Worm (Caenorhabditis elegans): ENCODE measurements around the gene glb-29.

DNA sequence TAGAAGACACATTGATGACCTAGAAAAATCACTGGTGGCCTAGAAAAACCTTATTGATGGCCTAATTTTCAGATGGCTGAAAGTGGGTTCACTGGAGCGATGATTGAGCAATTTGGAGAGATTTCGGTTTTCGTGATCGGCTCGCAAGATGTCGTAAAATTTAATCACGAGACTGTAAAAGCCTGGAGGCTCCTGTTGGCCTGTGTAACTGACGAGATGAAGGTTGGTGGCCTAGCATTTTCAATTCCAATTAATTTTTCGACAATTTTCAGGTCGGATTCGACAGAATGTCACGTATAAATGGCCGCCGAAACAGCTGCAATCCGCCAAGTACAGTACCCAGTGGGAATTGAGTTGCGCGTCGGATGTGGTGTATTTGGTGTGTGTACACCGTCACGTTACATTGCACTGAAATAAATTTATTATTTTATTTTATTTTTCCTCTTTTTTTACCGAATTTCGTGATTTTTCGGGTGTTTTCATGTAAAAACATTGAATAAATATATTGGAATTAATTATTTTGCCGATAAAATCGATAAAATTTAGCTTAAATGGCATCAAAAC, 14.5 kb downstream of the glb-29 start, which contains the start of gene Y17G7B.12:
- TF ChIP-seq unc-39 (tag; optimal IDR thresholded peaks at IDR 0.05) (no peak), elt-1 (tag; optimal IDR thresholded peaks at IDR 0.05; ENCODE audit: borderline replicate concordance, insufficient read depth) (no peak), ham-2 (GFP tag; optimal IDR thresholded peaks at IDR 0.05) (no peak), drap-1 (GFP tag; optimal IDR thresholded peaks at IDR 0.05) (no peak), nhr-28 (tag; optimal IDR thresholded peaks at IDR 0.05) (no peak), unc-62 (GFP tag; optimal IDR thresholded peaks at IDR 0.05) (no peak), mep-1 (tag; optimal IDR thresholded peaks at IDR 0.05) (no peak)

Data from whole organism, mixed stage, embryonic.